Fruit fly (Drosophila melanogaster): ENCODE data around the gene CG17154.
A peak's percentile ranks its signal among the peaks of the same experiment; 100 is the strongest.

dm6 chr3L:12124975-12125374 lies 36.5 kb downstream of the CG17154 start, which contains the start of gene yps:
- TF ChIP-seq ovo (GFP tag; optimal IDR thresholded peaks at IDR 0.05) (peak; percentile 93), CG7101 (tag; optimal IDR thresholded peaks at IDR 0.05) (peak; percentile 97), Crg-1 (GFP tag; optimal IDR thresholded peaks at IDR 0.05) (peak; percentile 96), kay (GFP tag; ENCODE audit: borderline replicate concordance) (no peak), CG1620 (GFP tag; optimal IDR thresholded peaks at IDR 0.05) (peak; percentile 95)
